Fruit fly (Drosophila melanogaster) whole organism, wandering third instar larva: Measurements from ENCODE around the gene Myt1.

ENCODE experiments used
- CG32264 ChIP-seq: fragments of 200-800 bp; sonication (Bioruptor generic); optimal IDR thresholded peaks from 2 replicates; lab custom pipeline; 2016; ENCODE audit warnings: missing biosample characterization, missing genetic modification characterization
- CG9705 ChIP-seq: fragments of 200-800 bp; sonication (Bioruptor generic); optimal IDR thresholded peaks from 2 replicates; lab custom pipeline; 2018; ENCODE audit warnings: missing biosample characterization, mild to moderate bottlenecking, missing genetic modification characterization
- CrebA ChIP-seq: fragments of 200-800 bp; sonication (Bioruptor generic); optimal IDR thresholded peaks from 2 replicates; lab custom pipeline; 2016; ENCODE audit warnings: missing biosample characterization, mild to moderate bottlenecking, missing genetic modification characterization, borderline replicate concordance
- Hr83 ChIP-seq: fragments of 200-300 bp; sonication (Bioruptor generic); optimal IDR thresholded peaks from 2 replicates; lab custom pipeline; 2016; ENCODE audit warnings: missing biosample characterization, mild to moderate bottlenecking, missing genetic modification characterization, moderate library complexity; ENCODE audit not compliant: poor library complexity, severe bottlenecking
- Myc ChIP-seq: fragments of >200 bp; optimal IDR thresholded peaks from 2 replicates; lab custom pipeline; 2017
- N ChIP-seq: fragments of >200 bp; optimal IDR thresholded peaks from 2 replicates; lab custom pipeline; 2018; ENCODE audit warnings: missing biosample characterization, missing external identifiers, missing genetic modification characterization
- OdsH ChIP-seq: fragments of 200-800 bp; sonication (Bioruptor generic); optimal IDR thresholded peaks from 2 replicates; lab custom pipeline; 2016; ENCODE audit warnings: missing biosample characterization, mild to moderate bottlenecking, missing genetic modification characterization
- Sp1 ChIP-seq: fragments of 200-800 bp; sonication (Bioruptor generic); optimal IDR thresholded peaks from 3 replicates; lab custom pipeline; 2019; ENCODE audit warnings: missing biosample characterization, mild to moderate bottlenecking, missing genetic modification characterization, moderate library complexity
- br ChIP-seq: fragments of 200-800 bp; sonication (Bioruptor generic); optimal IDR thresholded peaks from 2 replicates; lab custom pipeline; 2016; ENCODE audit warnings: missing biosample characterization, missing genetic modification characterization
- brk ChIP-seq: fragments of 200-800 bp; sonication (Bioruptor generic); optimal IDR thresholded peaks from 2 replicates; lab custom pipeline; 2016; ENCODE audit warnings: missing biosample characterization, mild to moderate bottlenecking, missing genetic modification characterization
- dmrt93B ChIP-seq: fragments of 200-800 bp; sonication (Bioruptor generic); optimal IDR thresholded peaks from 2 replicates; lab custom pipeline; 2018; ENCODE audit warnings: missing biosample characterization, mild to moderate bottlenecking, missing genetic modification characterization
- dsf ChIP-seq: sonication (Bioruptor generic); optimal IDR thresholded peaks from 2 replicates; lab custom pipeline; 2016; ENCODE audit warnings: missing biosample characterization, missing genetic modification characterization, borderline replicate concordance
- fru ChIP-seq: fragments of 200-800 bp; sonication (Bioruptor generic); optimal IDR thresholded peaks from 3 replicates; lab custom pipeline; 2016; ENCODE audit warnings: missing biosample characterization, mild to moderate bottlenecking, missing genetic modification characterization
- h ChIP-seq: fragments of 200-800 bp; sonication (Bioruptor generic); optimal IDR thresholded peaks from 3 replicates; lab custom pipeline; 2016; ENCODE audit warnings: missing biosample characterization, mild to moderate bottlenecking, missing genetic modification characterization
- lola ChIP-seq: fragments of >200 bp; optimal IDR thresholded peaks from 2 replicates; lab custom pipeline; 2017; ENCODE audit warnings: missing biosample characterization, missing genetic modification characterization
- psq ChIP-seq: fragments of 200-800 bp; sonication (Bioruptor generic); optimal IDR thresholded peaks from 3 replicates; lab custom pipeline; 2017; ENCODE audit warnings: missing biosample characterization, mild to moderate bottlenecking, missing genetic modification characterization, moderate library complexity
- sage ChIP-seq: fragments of 200-800 bp; sonication (Bioruptor generic); optimal IDR thresholded peaks from 2 replicates; lab custom pipeline; 2016; ENCODE audit warnings: missing biosample characterization, mild to moderate bottlenecking, missing genetic modification characterization
- sv ChIP-seq: fragments of 200-800 bp; sonication (Bioruptor generic); optimal IDR thresholded peaks from 3 replicates; lab custom pipeline; 2016; ENCODE audit warnings: missing biosample characterization, missing genetic modification characterization
- usp ChIP-seq: fragments of >200 bp; optimal IDR thresholded peaks from 2 replicates; lab custom pipeline; 2017; ENCODE audit warnings: missing biosample characterization, missing genetic modification characterization
- woc ChIP-seq: sonication (Bioruptor generic); optimal IDR thresholded peaks from 2 replicates; lab custom pipeline; 2016; ENCODE audit warnings: missing biosample characterization, mild to moderate bottlenecking, missing genetic modification characterization

Gene Myt1

dm6 chr3L:5749616-5750336 lies 29.6 kb downstream of the Myt1 start:
- TF ChIP-seq sage (GFP tag; lab: Kevin White, UChicago) (peak; percentile 26), Myc (lab: Kevin White, UChicago) (peak; percentile 84), br (GFP tag; lab: Kevin White, UChicago) (no peak)

- TF ChIP-seq woc (GFP tag; lab: Kevin White, UChicago): no peak
- TF ChIP-seq Sp1 (GFP tag; lab: Kevin White, UChicago): no peak
- TF ChIP-seq h: no peak
- TF ChIP-seq dmrt93B (GFP tag; lab: Kevin White, UChicago): no peak
- TF ChIP-seq CG9705 (GFP tag; lab: Kevin White, UChicago): no peak
- TF ChIP-seq Myc (lab: Kevin White, UChicago): no peak
- TF ChIP-seq OdsH: no peak
- TF ChIP-seq br (GFP tag; lab: Kevin White, UChicago): no peak
- no peak for TF ChIP-seq psq (GFP tag; lab: Kevin White, UChicago)
- TF ChIP-seq usp: no peak
- no peak for TF ChIP-seq dsf (GFP tag; lab: Kevin White, UChicago)
- TF ChIP-seq fru (GFP tag; lab: Kevin White, UChicago): no peak
- TF ChIP-seq sage (GFP tag; lab: Kevin White, UChicago): no peak
- TF ChIP-seq sv (GFP tag; lab: Kevin White, UChicago): no peak
- TF ChIP-seq N: no peak
- TF ChIP-seq lola: no peak
- no peak for TF ChIP-seq CG32264 (GFP tag; lab: Kevin White, UChicago)
- TF ChIP-seq brk (GFP tag; lab: Kevin White, UChicago): no peak
- TF ChIP-seq Hr83 (GFP tag; lab: Kevin White, UChicago): no peak
- no peak for TF ChIP-seq CrebA (GFP tag; lab: Kevin White, UChicago)
These were observed 47.8 kb downstream of the Myt1 start for dm6 chr3L:5731639-5732038.
